Fruit fly (Drosophila melanogaster) S2 (cell line): ENCODE data around the gene CG15927.

ENCODE experiments used
- CG8478 ChIP-seq: fragments of >200 bp; optimal IDR thresholded peaks from 2 replicates; lab custom pipeline; 2018
- CTCF ChIP-seq, 2 experiments: fragments of >200 bp; optimal IDR thresholded peaks; 2 replicates each; lab custom pipeline; 2018

dm6 chrX:12431924-12432323 is 22.6 kb upstream of the CG15927 start, which contains the start of gene Pkcdelta:
- TF ChIP-seq CG8478 (lab: Kevin White, UChicago), result no peak
- no peak for TF ChIP-seq CTCF (optimal IDR thresholded peaks at IDR 0.05; lab: Kevin White, UChicago)
